Fruit fly (Drosophila melanogaster): Measurements from ENCODE around the gene Top2.
A peak's percentile ranks its signal among the peaks of the same experiment; 100 is the strongest.

Top2 gene

dm6 chr2L:19453381-19453780 is at the start of gene Top2:
Gene Top2 (minus strand): TSS chr2L:19453490.
- TF ChIP-seq schlank (tag; optimal IDR thresholded peaks at IDR 0.05) (no peak), CG7987 (GFP tag; optimal IDR thresholded peaks at IDR 0.05) (peak; percentile 72), hb (GFP tag; IDR thresholded peaks at IDR 0.05; ENCODE audit: partially characterized antibody) (peak; percentile 76), CG31224 (GFP tag; IDR thresholded peaks at IDR 0.05) (no peak), Fer3 (tag; optimal IDR thresholded peaks at IDR 0.05) (no peak), CG1792 (GFP tag; optimal IDR thresholded peaks at IDR 0.05) (peak; percentile 45), D19B (GFP tag; optimal IDR thresholded peaks at IDR 0.05) (no peak), amos (GFP tag; IDR thresholded peaks at IDR 0.05; ENCODE audit: partially characterized antibody) (peak; percentile 91), C15 (GFP tag; IDR thresholded peaks at IDR 0.05) (no peak), CG14050 (GFP tag; IDR thresholded peaks at IDR 0.05) (no peak), CG2129 (GFP tag; IDR thresholded peaks at IDR 0.05; ENCODE audit: partially characterized antibody) (peak; percentile 63), CG6765 (GFP tag; optimal IDR thresholded peaks at IDR 0.05) (no peak), Awh (GFP tag; IDR thresholded peaks at IDR 0.05) (no peak), tx (GFP tag; optimal IDR thresholded peaks at IDR 0.05) (peak; percentile 12), CG1603 (tag; optimal IDR thresholded peaks at IDR 0.05) (peak; percentile 94), Hr3 (GFP tag; optimal IDR thresholded peaks at IDR 0.05) (peak; percentile 18), zfh2 (GFP tag; optimal IDR thresholded peaks at IDR 0.05) (peak; percentile 68), Rfx (GFP tag; IDR thresholded peaks at IDR 0.05) (peak; percentile 63), jumu (GFP tag; optimal IDR thresholded peaks at IDR 0.05) (peak; percentile 39), repo (GFP tag; optimal IDR thresholded peaks at IDR 0.05) (peak; percentile 7), unc-4 (GFP tag; IDR thresholded peaks at IDR 0.05; ENCODE audit: partially characterized antibody) (peak; percentile 83), CG17829 (tag; optimal IDR thresholded peaks at IDR 0.05) (peak; percentile 74), Dp (GFP tag; optimal IDR thresholded peaks at IDR 0.05) (peak; percentile 68), mam (GFP tag; optimal IDR thresholded peaks at IDR 0.05) (peak; percentile 25), cwo (GFP tag; optimal IDR thresholded peaks at IDR 0.05) (peak; percentile 87), Pdp1 (GFP tag; optimal IDR thresholded peaks at IDR 0.05) (peak; percentile 6 to 86), jing (GFP tag; optimal IDR thresholded peaks at IDR 0.05) (no peak), CG17802 (tag; optimal IDR thresholded peaks at IDR 0.05) (peak; percentile 100), CG16815 (GFP tag; optimal IDR thresholded peaks at IDR 0.05) (peak; percentile 11), Chrac-16 (GFP tag; optimal IDR thresholded peaks at IDR 0.05) (no peak), bsh (GFP tag; optimal IDR thresholded peaks at IDR 0.05) (no peak), NfI (GFP tag; optimal IDR thresholded peaks at IDR 0.05) (peak; percentile 48), pb (GFP tag; optimal IDR thresholded peaks at IDR 0.05) (peak; percentile 37), CG10274 (GFP tag; optimal IDR thresholded peaks at IDR 0.05) (no peak), CG10366 (GFP tag; IDR thresholded peaks at IDR 0.05) (no peak), peb (GFP tag; IDR thresholded peaks at IDR 0.05) (no peak), CG7786 (GFP tag; optimal IDR thresholded peaks at IDR 0.05) (peak; percentile 21), CG10565 (GFP tag; optimal IDR thresholded peaks at IDR 0.05) (no peak), Sry-β (GFP tag; optimal IDR thresholded peaks at IDR 0.05) (peak; percentile 50), wdn (GFP tag; IDR thresholded peaks at IDR 0.05) (0 out of 2 replicates have a peak, but pooled peaks have one; percentile 22), CG10267 (tag; optimal IDR thresholded peaks at IDR 0.05) (peak; percentile 90), Bteb2 (GFP tag; optimal IDR thresholded peaks at IDR 0.05) (peak; percentile 0), Meics (GFP tag; optimal IDR thresholded peaks at IDR 0.05) (no peak), Side (GFP tag; optimal IDR thresholded peaks at IDR 0.05) (peak; percentile 42), PHDP (tag; optimal IDR thresholded peaks at IDR 0.05) (no peak), CG15601 (tag; optimal IDR thresholded peaks at IDR 0.05) (peak; percentile 36), CG8281 (tag; optimal IDR thresholded peaks at IDR 0.05) (no peak), zen (tag; optimal IDR thresholded peaks at IDR 0.05) (peak; percentile 48), ATbp (GFP tag; optimal IDR thresholded peaks at IDR 0.05) (no peak), Kr (GFP tag; optimal IDR thresholded peaks at IDR 0.05) (no peak)

Measured in whole organism, embryonic.